Worm (Caenorhabditis elegans) whole organism, L2 larva: ENCODE results near the gene F02H6.6.
A peak's percentile ranks its signal among the peaks of the same experiment; 100 is the strongest.

Experiments
- C34F6.9 ChIP-seq: fragments of 150-350 bp; optimal IDR thresholded peaks from 2 replicates; lab custom pipeline; 2014; ENCODE audit warnings: missing biosample characterization, missing genetic modification characterization
- F13H6.1 ChIP-seq: sonication (generic microtip); optimal IDR thresholded peaks from 2 replicates; lab custom pipeline; 2016; ENCODE audit warnings: missing genetic modification characterization, missing compliant biosample characterization
- R02D3.7 ChIP-seq: fragments of 150-350 bp; optimal IDR thresholded peaks from 2 replicates; lab custom pipeline; 2014; ENCODE audit warnings: missing biosample characterization, missing genetic modification characterization
- ZK546.5 ChIP-seq: sonication (generic microtip); optimal IDR thresholded peaks from 2 replicates; lab custom pipeline; 2017; ENCODE audit warnings: missing biosample characterization, missing genetic modification characterization
- alr-1 ChIP-seq: fragments of 150-350 bp; optimal IDR thresholded peaks from 2 replicates; lab custom pipeline; 2014; ENCODE audit warnings: missing biosample characterization, missing genetic modification characterization
- aly-2 ChIP-seq: fragments of 150-350 bp; optimal IDR thresholded peaks from 2 replicates; lab custom pipeline; 2014; ENCODE audit warnings: missing biosample characterization, missing genetic modification characterization
- blmp-1 ChIP-seq: sonication (generic microtip); optimal IDR thresholded peaks from 2 replicates; lab custom pipeline; 2017; ENCODE audit warnings: missing genetic modification characterization, mild to moderate bottlenecking, missing compliant biosample characterization, antibody characterized with exemption, moderate library complexity; ENCODE audit not compliant: insufficient read depth
- ceh-16 ChIP-seq: fragments of 150-350 bp; optimal IDR thresholded peaks from 2 replicates; lab custom pipeline; 2014; ENCODE audit warnings: missing biosample characterization, missing genetic modification characterization
- ceh-82 ChIP-seq: fragments of 150-350 bp; optimal IDR thresholded peaks from 2 replicates; lab custom pipeline; 2014; ENCODE audit warnings: missing biosample characterization, missing genetic modification characterization
- crh-2 ChIP-seq: sonication (generic microtip); optimal IDR thresholded peaks from 2 replicates; lab custom pipeline; 2017; ENCODE audit warnings: missing biosample characterization, missing genetic modification characterization
- dmd-4 ChIP-seq: sonication (generic microtip); optimal IDR thresholded peaks from 2 replicates; lab custom pipeline; 2017; ENCODE audit warnings: missing biosample characterization, missing genetic modification characterization
- elt-1 ChIP-seq: fragments of 150-350 bp; optimal IDR thresholded peaks from 2 replicates; lab custom pipeline; 2014; ENCODE audit warnings: missing biosample characterization, missing genetic modification characterization
- elt-3 ChIP-seq: sonication (generic microtip); optimal IDR thresholded peaks from 2 replicates; lab custom pipeline; 2017; ENCODE audit warnings: missing biosample characterization, missing genetic modification characterization
- lin-11 ChIP-seq: fragments of 150-350 bp; sonication (generic microtip); optimal IDR thresholded peaks from 2 replicates; lab custom pipeline; 2014; ENCODE audit warnings: missing biosample characterization, missing genetic modification characterization, inconsistent platforms, mixed read lengths
- lin-13 ChIP-seq: fragments of 150-350 bp; optimal IDR thresholded peaks from 2 replicates; lab custom pipeline; 2014; ENCODE audit warnings: missing biosample characterization, missing genetic modification reagents, missing genetic modification characterization
- lin-39 ChIP-seq: fragments of 150-350 bp; optimal IDR thresholded peaks from 2 replicates; lab custom pipeline; 2014; ENCODE audit warnings: missing biosample characterization, missing genetic modification reagents, missing genetic modification characterization
- lsy-2 ChIP-seq, 2 experiments: fragments of 150-350 bp in 1 of 2; sonication (generic microtip) in 1 of 2; optimal IDR thresholded peaks; 2 replicates each; lab custom pipeline; 2014 to 2017; ENCODE audit warnings: missing biosample characterization in 2 of 2, missing genetic modification characterization in 2 of 2
- mab-5 ChIP-seq: fragments of 150-350 bp; optimal IDR thresholded peaks from 2 replicates; lab custom pipeline; 2014; ENCODE audit warnings: missing biosample characterization, missing genetic modification characterization
- mbf-1 ChIP-seq: sonication (generic microtip); optimal IDR thresholded peaks from 2 replicates; lab custom pipeline; 2017; ENCODE audit warnings: missing biosample characterization, missing genetic modification characterization
- mdl-1 ChIP-seq, 2 experiments: fragments of 150-350 bp in 1 of 2; sonication (generic microtip) in 1 of 2; optimal IDR thresholded peaks; 2 replicates each; lab custom pipeline; 2017; ENCODE audit warnings: missing biosample characterization in 2 of 2, missing genetic modification characterization in 2 of 2
- nhr-11 ChIP-seq: fragments of 150-350 bp; optimal IDR thresholded peaks from 2 replicates; lab custom pipeline; 2014; ENCODE audit warnings: missing biosample characterization, missing genetic modification characterization
- nhr-12 ChIP-seq: fragments of 150-350 bp; optimal IDR thresholded peaks from 2 replicates; lab custom pipeline; 2014; ENCODE audit warnings: missing biosample characterization, missing genetic modification characterization
- nhr-129 ChIP-seq: fragments of 150-350 bp; optimal IDR thresholded peaks from 2 replicates; lab custom pipeline; 2014; ENCODE audit warnings: missing biosample characterization, missing genetic modification characterization
- nhr-21 ChIP-seq: fragments of 150-350 bp; optimal IDR thresholded peaks from 2 replicates; lab custom pipeline; 2014; ENCODE audit warnings: missing biosample characterization, missing genetic modification characterization
- nhr-23 ChIP-seq: fragments of 150-350 bp; optimal IDR thresholded peaks from 2 replicates; lab custom pipeline; 2014; ENCODE audit warnings: missing biosample characterization, missing genetic modification reagents, missing genetic modification characterization
- nhr-237 ChIP-seq: fragments of 150-350 bp; optimal IDR thresholded peaks from 2 replicates; lab custom pipeline; 2014; ENCODE audit warnings: missing biosample characterization, missing genetic modification characterization
- nhr-6 ChIP-seq: fragments of 150-350 bp; optimal IDR thresholded peaks from 2 replicates; lab custom pipeline; 2014; ENCODE audit warnings: missing biosample characterization, missing genetic modification characterization
- peb-1 ChIP-seq: fragments of 150-350 bp; optimal IDR thresholded peaks from 2 replicates; lab custom pipeline; 2014; ENCODE audit warnings: missing biosample characterization, missing genetic modification characterization
- sem-4 ChIP-seq: fragments of 150-350 bp; optimal IDR thresholded peaks from 2 replicates; lab custom pipeline; 2014; ENCODE audit warnings: missing biosample characterization, missing genetic modification reagents, missing genetic modification characterization
- skn-1 ChIP-seq: sonication (generic microtip); optimal IDR thresholded peaks from 2 replicates; lab custom pipeline; 2017; ENCODE audit warnings: missing biosample characterization, missing genetic modification characterization
- sma-3 ChIP-seq: sonication (generic microtip); optimal IDR thresholded peaks from 2 replicates; lab custom pipeline; 2016; ENCODE audit warnings: missing genetic modification reagents, missing genetic modification characterization, missing compliant biosample characterization
- sma-9 ChIP-seq, 2 experiments: fragments of 150-350 bp in 1 of 2; sonication (generic microtip) in 1 of 2; optimal IDR thresholded peaks; 2 replicates each; lab custom pipeline; 2014 to 2016; ENCODE audit warnings: missing genetic modification characterization in 2 of 2, mild to moderate bottlenecking in 1 of 2, missing biosample characterization in 1 of 2, missing compliant biosample characterization in 1 of 2, missing genetic modification reagents in 1 of 2, moderate library complexity in 1 of 2
- snpc-4 ChIP-seq: fragments of 150-350 bp; optimal IDR thresholded peaks from 2 replicates; lab custom pipeline; 2014; ENCODE audit warnings: missing biosample characterization, missing genetic modification characterization
- unc-39 ChIP-seq: fragments of 150-350 bp; optimal IDR thresholded peaks from 2 replicates; lab custom pipeline; 2014; ENCODE audit warnings: missing biosample characterization, missing genetic modification characterization
- unc-55 ChIP-seq: fragments of 150-350 bp; sonication (generic microtip); optimal IDR thresholded peaks from 3 replicates; lab custom pipeline; 2014; ENCODE audit warnings: missing biosample characterization, missing genetic modification reagents, missing genetic modification characterization
- unc-62 ChIP-seq: fragments of 150-350 bp; optimal IDR thresholded peaks from 2 replicates; lab custom pipeline; 2014; ENCODE audit warnings: missing biosample characterization, missing genetic modification reagents, missing genetic modification characterization
- zag-1 ChIP-seq: fragments of 150-350 bp; optimal IDR thresholded peaks from 2 replicates; lab custom pipeline; 2014; ENCODE audit warnings: missing biosample characterization, missing genetic modification characterization
- ztf-1 ChIP-seq: fragments of 200-800 bp; sonication (Bioruptor generic); conservative IDR thresholded peaks from 2 replicates; pipeline ENCODE4 v1.3.6; 2022; ENCODE audit warnings: missing genetic modification characterization, missing compliant biosample characterization
- ztf-11 ChIP-seq: sonication (generic microtip); optimal IDR thresholded peaks from 2 replicates; lab custom pipeline; 2017; ENCODE audit warnings: missing biosample characterization, missing genetic modification characterization

Gene F02H6.6

DNA sequence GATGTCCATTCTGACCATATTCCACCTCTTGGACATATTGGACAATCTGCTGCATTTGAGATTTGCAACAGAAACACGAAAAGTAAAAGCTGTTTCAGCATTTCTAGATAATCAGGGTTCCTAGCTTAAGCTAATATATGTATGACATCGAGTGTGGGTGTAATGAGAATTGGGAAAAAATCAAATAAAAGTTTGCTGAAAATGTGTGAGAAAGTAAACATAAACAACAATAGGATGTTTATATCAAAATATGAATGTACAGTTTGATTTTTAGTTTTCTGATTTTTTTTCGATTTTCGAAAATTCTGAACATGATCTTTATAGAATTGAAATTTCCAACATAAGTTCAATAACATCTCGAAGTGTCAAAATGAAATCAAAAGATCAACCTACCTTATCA lies at the start of gene F02H6.6:
Gene F02H6.6, minus strand, starts transcription at position 101 of the 400 bp plus-strand sequence.
- TF ChIP-seq ceh-16 (tag; lab: Kevin White, UChicago) (no peak), ceh-82 (tag; lab: Kevin White, UChicago) (no peak), alr-1 (tag; lab: Kevin White, UChicago) (no peak), elt-3 (tag; lab: Kevin White, UChicago) (no peak), unc-55 (GFP tag; lab: Kevin White, UChicago) (no peak), snpc-4 (tag; lab: Kevin White, UChicago) (no peak), ztf-1 (GFP tag; lab: Robert Waterston, UW) (no peak), ZK546.5 (tag; lab: Kevin White, UChicago) (no peak), peb-1 (no peak), lsy-2 (tag; optimal IDR thresholded peaks at IDR 0.05; lab: Kevin White, UChicago) (no peak), nhr-6 (tag; lab: Kevin White, UChicago) (no peak), R02D3.7 (tag; lab: Kevin White, UChicago) (no peak), C34F6.9 (no peak), sma-3 (GFP tag; lab: Kevin White, UChicago) (no peak), lin-13 (GFP tag; lab: Kevin White, UChicago) (no peak), nhr-21 (tag; lab: Kevin White, UChicago) (no peak)
- TF ChIP-seq, all 48 proteins: peak for 0

DNA sequence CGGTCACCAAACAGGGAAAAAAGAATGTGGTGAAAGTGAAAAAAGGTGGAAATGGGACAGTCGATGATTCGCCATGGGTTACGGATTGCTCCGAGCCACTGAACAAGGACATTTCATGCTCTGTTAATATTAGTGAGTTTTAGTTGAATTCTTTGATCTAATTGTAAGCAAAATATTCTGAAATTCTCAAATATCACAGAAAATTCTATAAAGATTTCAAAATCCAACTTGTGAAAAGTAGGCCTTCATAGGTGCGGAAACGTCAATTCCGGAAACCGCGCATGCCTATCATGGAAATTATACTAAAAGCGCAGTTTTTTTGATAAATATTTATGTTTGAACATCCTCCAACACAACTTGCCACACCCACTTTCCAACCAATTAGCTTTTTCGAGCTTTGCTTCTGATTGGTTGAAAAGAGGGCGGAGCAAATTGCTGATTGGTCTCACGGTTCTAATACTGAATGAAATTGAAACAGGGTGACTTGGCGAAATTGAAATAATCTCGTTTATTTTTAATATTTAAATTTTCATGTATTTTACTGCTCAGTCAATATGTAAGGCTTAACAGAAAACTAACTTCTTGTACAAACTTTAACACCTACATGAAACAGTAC lies 46.2 kb upstream of the F02H6.6 start:
- TF ChIP-seq sma-3 (GFP tag; lab: Kevin White, UChicago) (no peak), nhr-11 (tag; lab: Kevin White, UChicago) (no peak), nhr-129 (tag; lab: Kevin White, UChicago) (no peak), elt-1 (no peak), nhr-237 (no peak), ceh-82 (tag; lab: Kevin White, UChicago) (no peak), snpc-4 (tag; lab: Kevin White, UChicago) (no peak), skn-1 (no peak), lin-13 (GFP tag; lab: Kevin White, UChicago) (no peak), lin-11 (tag; lab: Kevin White, UChicago) (no peak), unc-39 (no peak), sem-4 (no peak), nhr-12 (tag; lab: Kevin White, UChicago) (no peak), lin-39 (no peak), ztf-11 (tag; lab: Kevin White, UChicago) (no peak), aly-2 (tag; lab: Kevin White, UChicago) (no peak)

DNA sequence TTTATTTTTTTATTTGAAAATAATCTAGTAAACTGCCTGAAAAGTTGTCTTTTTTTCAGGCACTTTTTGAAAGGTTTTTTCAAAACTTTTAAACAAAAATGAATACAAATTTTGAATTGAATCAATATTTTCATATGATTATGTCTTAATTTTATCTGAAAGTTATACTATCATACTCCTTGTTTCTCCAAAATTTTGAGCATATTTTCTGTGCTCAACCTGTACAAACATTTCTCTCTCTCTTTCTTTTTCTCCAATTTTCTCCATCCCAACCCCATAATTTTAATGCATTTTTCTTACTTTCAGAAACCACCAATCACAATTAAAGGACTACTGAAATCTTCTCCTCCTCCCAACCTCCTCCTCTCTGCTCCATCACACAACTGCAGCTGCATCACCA lies 45.5 kb upstream of the F02H6.6 start, which contains the start of gene ilcr-1:
Gene ilcr-1, plus strand, starts transcription at position 301 of the 400 bp plus-strand sequence.
- TF ChIP-seq nhr-6 (tag; lab: Kevin White, UChicago) (no peak), mdl-1 (tag; optimal IDR thresholded peaks at IDR 0.05; lab: Kevin White, UChicago) (no peak), nhr-23 (tag; lab: Kevin White, UChicago) (no peak), alr-1 (tag; lab: Kevin White, UChicago) (no peak), ztf-1 (GFP tag; lab: Robert Waterston, UW) (no peak), nhr-21 (tag; lab: Kevin White, UChicago) (no peak), skn-1 (no peak), nhr-11 (tag; lab: Kevin White, UChicago) (no peak), unc-39 (no peak), sem-4 (no peak), sma-9 (GFP tag; optimal IDR thresholded peaks at IDR 0.05; lab: Kevin White, UChicago) (no peak), sma-9 (tag; optimal IDR thresholded peaks at IDR 0.05; lab: Kevin White, UChicago) (no peak)

DNA sequence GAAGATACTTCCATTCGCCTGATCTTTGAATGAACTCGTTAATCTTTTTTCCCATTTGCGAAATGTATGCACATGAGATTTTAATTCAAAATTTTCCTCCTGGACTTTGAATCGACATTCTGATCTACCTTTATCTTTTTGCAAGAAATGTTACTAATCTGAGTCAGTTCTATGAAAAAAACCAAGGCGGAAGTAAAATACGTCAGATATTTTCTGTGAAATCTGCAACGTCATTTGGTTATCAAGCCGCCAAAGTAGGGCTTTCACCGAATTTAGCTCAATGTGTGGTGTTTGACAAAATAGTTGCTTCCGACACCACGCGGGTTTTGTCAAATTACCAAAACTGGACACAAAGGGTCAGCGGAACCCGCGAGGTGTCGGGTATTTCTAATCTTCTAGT lies 44.1 kb upstream of the F02H6.6 start:
- TF ChIP-seq zag-1 (tag; lab: Kevin White, UChicago) (no peak), unc-39 (no peak), blmp-1 (tag; lab: Kevin White, UChicago) (no peak), nhr-21 (tag; lab: Kevin White, UChicago) (peak; percentile 14)

DNA sequence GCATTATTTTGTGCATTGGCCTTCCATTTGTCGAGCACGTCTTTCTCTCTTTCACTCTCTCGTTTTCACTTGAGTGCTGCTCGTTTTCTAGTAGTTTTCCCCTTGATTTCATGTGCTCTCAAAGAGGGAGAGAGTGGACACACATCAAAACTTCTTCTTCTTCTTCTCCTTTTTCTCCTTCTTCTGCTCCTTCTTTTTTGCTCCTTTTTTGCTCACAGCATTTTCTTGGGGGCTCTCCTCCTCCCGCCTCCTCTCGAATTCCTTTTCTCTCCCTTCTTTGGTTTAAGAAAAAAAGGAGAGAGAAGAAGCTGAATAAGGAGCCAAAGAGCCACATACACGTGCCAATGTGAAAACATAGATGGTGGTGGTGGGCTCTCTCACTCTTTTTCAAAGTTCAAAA lies 41.9 kb upstream of the F02H6.6 start:
- no peak for TF ChIP-seq dmd-4 (tag; lab: Kevin White, UChicago)
- TF ChIP-seq unc-62 (GFP tag; lab: Kevin White, UChicago) = no peak
- no peak for TF ChIP-seq mbf-1
- peak; percentile 45 for TF ChIP-seq nhr-6 (tag; lab: Kevin White, UChicago)
- peak; percentile 47 for TF ChIP-seq F13H6.1 (tag; lab: Kevin White, UChicago)
- no peak for TF ChIP-seq snpc-4 (tag; lab: Kevin White, UChicago)
- peak in 1 of 2 experiments; percentile 33 for TF ChIP-seq lsy-2 (tag; optimal IDR thresholded peaks at IDR 0.05; lab: Kevin White, UChicago)
- TF ChIP-seq nhr-21 (tag; lab: Kevin White, UChicago) = no peak
- no peak for TF ChIP-seq nhr-237
- no peak for TF ChIP-seq ceh-82 (tag; lab: Kevin White, UChicago)
- TF ChIP-seq ZK546.5 (tag; lab: Kevin White, UChicago) = no peak
- TF ChIP-seq sem-4 = no peak
- no peak for TF ChIP-seq elt-3 (tag; lab: Kevin White, UChicago)
- no peak for TF ChIP-seq crh-2 (tag; lab: Kevin White, UChicago)
- no peak for TF ChIP-seq alr-1 (tag; lab: Kevin White, UChicago)
- peak; percentile 62 for TF ChIP-seq unc-55 (GFP tag; lab: Kevin White, UChicago)
- no peak for TF ChIP-seq skn-1
- TF ChIP-seq nhr-12 (tag; lab: Kevin White, UChicago) = no peak
- TF ChIP-seq elt-1 = no peak
- TF ChIP-seq C34F6.9 = peak; percentile 61
- peak; percentile 80 to 83 for TF ChIP-seq mdl-1 (tag; optimal IDR thresholded peaks at IDR 0.05; lab: Kevin White, UChicago)
- TF ChIP-seq peb-1 = no peak
- no peak for TF ChIP-seq mab-5 (tag; lab: Kevin White, UChicago)
- no peak for TF ChIP-seq ztf-1 (GFP tag; lab: Robert Waterston, UW)
- TF ChIP-seq lin-13 (GFP tag; lab: Kevin White, UChicago) = peak; percentile 15
- TF ChIP-seq nhr-129 (tag; lab: Kevin White, UChicago) = peak; percentile 87
